Worm (Caenorhabditis elegans) whole organism, L1 larva: ENCODE measurements around the gene anp-1.

Experiments used
- F16B12.6 ChIP-seq: fragments of 150-350 bp; optimal IDR thresholded peaks from 2 replicates; lab custom pipeline; 2014; ENCODE audit warnings: missing biosample characterization, missing genetic modification characterization
- isw-1 ChIP-seq: fragments of 200-800 bp; sonication (Bioruptor generic); IDR thresholded peaks from 2 replicates; pipeline ENCODE4 v1.3.6; 2022; ENCODE audit warnings: missing genetic modification characterization, missing compliant biosample characterization
- lsy-2 ChIP-seq, 2 experiments: fragments of 150-350 bp; optimal IDR thresholded peaks; 2 replicates each; lab custom pipeline; 2014; ENCODE audit warnings: missing biosample characterization in 2 of 2, missing genetic modification characterization in 2 of 2
- mdl-1 ChIP-seq, 2 experiments: fragments of 150-350 bp; optimal IDR thresholded peaks; 2 replicates each; lab custom pipeline; 2014 to 2017; ENCODE audit warnings: missing biosample characterization in 2 of 2, missing genetic modification characterization in 2 of 2, inconsistent platforms in 1 of 2
- nhr-237 ChIP-seq: fragments of 150-350 bp; optimal IDR thresholded peaks from 2 replicates; lab custom pipeline; 2014; ENCODE audit warnings: missing biosample characterization, missing genetic modification characterization
- nhr-28 ChIP-seq: fragments of 150-350 bp; optimal IDR thresholded peaks from 2 replicates; lab custom pipeline; 2014; ENCODE audit warnings: missing biosample characterization, missing genetic modification characterization
- nhr-90 ChIP-seq: sonication (generic microtip); optimal IDR thresholded peaks from 2 replicates; lab custom pipeline; 2016; ENCODE audit warnings: mild to moderate bottlenecking, missing genetic modification characterization, missing compliant biosample characterization; ENCODE audit not compliant: poor library complexity
- snpc-4 ChIP-seq: fragments of 150-350 bp; optimal IDR thresholded peaks from 2 replicates; lab custom pipeline; 2014; ENCODE audit warnings: missing biosample characterization, missing genetic modification characterization
- sup-37 ChIP-seq: fragments of 200-800 bp; sonication (Bioruptor generic); optimal IDR thresholded peaks from 2 replicates; lab custom pipeline; 2018; ENCODE audit warnings: mild to moderate bottlenecking, missing genetic modification characterization, missing compliant biosample characterization
- unc-62 ChIP-seq: fragments of 150-350 bp; optimal IDR thresholded peaks from 2 replicates; lab custom pipeline; 2014; ENCODE audit warnings: missing biosample characterization, missing genetic modification reagents, missing genetic modification characterization
- unc-86 ChIP-seq: sonication (generic microtip); optimal IDR thresholded peaks from 2 replicates; lab custom pipeline; 2016; ENCODE audit warnings: missing genetic modification characterization, missing compliant biosample characterization
- zag-1 ChIP-seq: fragments of 150-350 bp; optimal IDR thresholded peaks from 2 replicates; lab custom pipeline; 2014; ENCODE audit warnings: missing biosample characterization, missing genetic modification characterization
- zip-4 ChIP-seq: fragments of 200-800 bp; sonication (Bioruptor generic); optimal IDR thresholded peaks from 2 replicates; lab custom pipeline; 2018; ENCODE audit warnings: mild to moderate bottlenecking, missing genetic modification characterization, moderate library complexity, missing compliant biosample characterization
- ztf-11 ChIP-seq, 2 experiments: sonication (generic microtip); optimal IDR thresholded peaks; 2 replicates each; lab custom pipeline; 2016 to 2017; ENCODE audit warnings: missing genetic modification characterization in 2 of 2, missing biosample characterization in 1 of 2, missing compliant biosample characterization in 1 of 2

DNA sequence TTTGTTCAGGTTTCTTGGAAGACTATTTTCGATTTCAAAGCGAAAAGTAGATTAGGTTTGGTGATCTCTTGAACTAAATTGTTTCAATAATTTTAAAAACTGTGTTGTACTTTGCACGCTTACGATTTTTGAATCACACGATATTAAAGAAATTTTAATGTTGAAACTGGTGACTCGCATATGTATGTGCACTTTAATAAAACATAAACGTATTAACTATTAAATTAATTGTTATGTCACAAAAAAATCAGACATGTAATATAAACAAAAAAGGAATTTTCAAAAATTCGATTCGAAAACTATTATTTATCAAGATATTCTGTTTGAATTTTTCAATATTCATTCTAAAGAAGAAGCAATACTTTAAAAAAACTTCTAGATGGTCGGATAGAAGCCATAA is 32.0 kb upstream of the anp-1 start, which contains the start of gene ugt-15:
- TF ChIP-seq mdl-1 (tag; optimal IDR thresholded peaks at IDR 0.05; lab: Kevin White, UChicago) (no peak), nhr-90 (no peak), lsy-2 (tag; optimal IDR thresholded peaks at IDR 0.05; lab: Kevin White, UChicago) (no peak), ztf-11 (tag; optimal IDR thresholded peaks at IDR 0.05; lab: Kevin White, UChicago) (no peak), zip-4 (GFP tag; lab: Kevin White, UChicago) (no peak), nhr-28 (tag; lab: Kevin White, UChicago) (no peak), snpc-4 (tag; lab: Kevin White, UChicago) (no peak), F16B12.6 (tag; lab: Kevin White, UChicago) (no peak), sup-37 (GFP tag; lab: Kevin White, UChicago) (no peak), nhr-237 (tag; lab: Kevin White, UChicago) (no peak), isw-1 (GFP tag; lab: Robert Waterston, UW) (no peak), zag-1 (tag; lab: Kevin White, UChicago) (no peak), unc-86 (tag; lab: Kevin White, UChicago) (no peak), unc-62 (no peak)
